Fruit fly (Drosophila melanogaster): ENCODE measurements around the gene Nf-YC.

Nf-YC gene

dm6 chrX:6859756-6860412 lies 39.2 kb upstream of the Nf-YC start:
- no peak for TF ChIP-seq CG8478 (optimal IDR thresholded peaks at IDR 0.05)
- TF ChIP-seq CTCF (optimal IDR thresholded peaks at IDR 0.05), result no peak

dm6 chrX:6859245-6859644 lies 38.5 kb upstream of the Nf-YC start:
- no peak for TF ChIP-seq CG8478 (optimal IDR thresholded peaks at IDR 0.05)
- TF ChIP-seq CTCF (optimal IDR thresholded peaks at IDR 0.05), result no peak

DNA sequence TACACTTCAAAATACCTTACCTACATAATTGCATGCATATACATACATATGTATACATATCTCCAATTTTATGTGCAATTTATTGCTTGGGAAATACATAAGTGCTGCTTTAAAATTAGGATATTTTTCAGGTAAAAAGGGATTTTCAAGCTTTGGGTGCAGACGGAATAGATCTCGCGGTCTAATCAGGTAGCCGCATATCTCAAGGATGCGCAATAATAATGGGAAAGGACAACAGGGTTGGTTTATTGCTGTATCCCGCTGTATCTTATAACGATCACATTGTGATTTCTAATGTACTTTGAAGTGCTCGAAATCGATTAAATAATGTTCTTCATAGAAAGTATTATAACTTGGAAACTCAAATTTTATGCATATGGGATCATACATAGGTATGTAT lies 37.0 kb upstream of the Nf-YC start:
- TF ChIP-seq CG8478 (optimal IDR thresholded peaks at IDR 0.05) (no peak), CTCF (optimal IDR thresholded peaks at IDR 0.05) (no peak)

DNA sequence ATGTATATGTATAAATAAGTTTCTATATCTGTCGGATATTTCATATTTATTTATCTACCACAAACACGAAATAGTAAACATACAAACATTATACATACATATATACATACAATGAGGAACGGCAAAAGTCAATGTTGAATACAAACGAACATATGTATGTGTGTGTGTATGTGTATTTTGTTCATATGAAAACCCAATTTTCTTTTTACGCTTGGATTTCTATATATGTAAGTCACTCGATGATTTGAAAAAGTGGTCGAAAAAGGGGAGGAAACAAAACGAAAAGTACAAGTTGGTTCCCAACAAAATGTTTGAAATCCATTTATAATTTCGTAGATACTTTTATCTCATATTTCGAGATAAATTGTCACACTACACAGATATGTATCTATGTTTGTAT lies 36.5 kb upstream of the Nf-YC start:
- no peak for TF ChIP-seq CTCF (optimal IDR thresholded peaks at IDR 0.05)
- no peak for TF ChIP-seq CG8478 (optimal IDR thresholded peaks at IDR 0.05)

dm6 chrX:6856332-6856995 lies 35.7 kb upstream of the Nf-YC start:
- TF ChIP-seq CG8478 (optimal IDR thresholded peaks at IDR 0.05) (no peak), CTCF (optimal IDR thresholded peaks at IDR 0.05) (no peak)

DNA sequence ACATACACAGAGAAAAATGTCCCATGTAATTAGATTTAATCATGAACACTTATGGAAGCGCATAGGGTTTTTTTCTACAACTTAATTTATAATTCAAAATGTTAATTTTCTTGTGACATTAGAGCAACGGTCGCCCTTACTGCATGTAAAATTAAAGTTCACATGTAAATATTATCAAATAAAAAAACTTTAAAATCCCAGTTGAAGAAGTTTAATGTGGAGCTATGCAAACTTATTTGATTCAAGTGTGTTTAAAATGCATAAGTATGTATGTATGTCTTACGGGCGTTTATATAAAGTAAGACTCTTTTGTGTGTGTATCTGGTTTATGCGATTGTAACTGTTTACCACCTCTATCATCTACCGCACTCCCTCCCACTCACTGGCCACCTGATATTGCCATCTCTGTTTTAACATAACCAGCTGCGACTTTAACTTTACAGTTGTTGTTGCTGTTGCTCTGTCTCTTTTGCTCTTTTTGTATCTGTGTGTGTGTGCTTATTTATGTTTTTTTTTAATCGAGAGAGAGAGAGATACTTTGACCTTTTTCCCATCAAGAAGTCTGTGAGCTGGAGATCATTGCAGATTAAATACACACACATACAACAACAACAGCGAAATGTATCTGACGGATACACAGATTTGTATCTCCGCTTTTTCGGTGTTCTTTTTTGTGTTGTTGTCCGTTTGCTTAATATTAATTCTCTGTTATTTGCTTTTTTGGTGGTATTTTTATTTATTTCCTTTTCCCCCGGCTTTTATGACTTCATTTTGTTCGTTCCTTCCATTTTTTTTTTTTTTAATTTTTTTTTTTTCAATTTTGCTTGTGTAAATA lies 34.9 kb upstream of the Nf-YC start:
- TF ChIP-seq CTCF (optimal IDR thresholded peaks at IDR 0.05) (peak in 1 of 2 experiments; percentile 5), CG8478 (optimal IDR thresholded peaks at IDR 0.05) (no peak)

DNA sequence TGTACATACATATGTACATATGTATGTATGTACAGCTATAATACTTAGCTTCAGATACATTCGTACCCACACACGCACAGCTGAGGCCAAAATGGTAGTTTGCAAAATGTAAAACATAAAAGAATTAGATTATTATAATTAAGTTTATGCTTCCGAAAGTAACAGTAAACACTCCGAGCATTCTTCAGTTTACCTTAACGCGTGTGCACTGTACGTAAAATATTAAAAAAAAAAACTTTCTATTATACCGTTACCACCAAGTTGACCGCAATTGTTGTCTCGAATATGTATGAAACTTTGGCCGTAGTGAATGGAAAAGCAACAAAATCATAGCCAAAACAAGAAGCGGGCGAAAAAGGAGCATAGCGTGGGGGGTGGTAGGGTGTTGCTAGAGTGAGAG lies 33.8 kb upstream of the Nf-YC start:
- TF ChIP-seq CTCF (optimal IDR thresholded peaks at IDR 0.05), result no peak

DNA sequence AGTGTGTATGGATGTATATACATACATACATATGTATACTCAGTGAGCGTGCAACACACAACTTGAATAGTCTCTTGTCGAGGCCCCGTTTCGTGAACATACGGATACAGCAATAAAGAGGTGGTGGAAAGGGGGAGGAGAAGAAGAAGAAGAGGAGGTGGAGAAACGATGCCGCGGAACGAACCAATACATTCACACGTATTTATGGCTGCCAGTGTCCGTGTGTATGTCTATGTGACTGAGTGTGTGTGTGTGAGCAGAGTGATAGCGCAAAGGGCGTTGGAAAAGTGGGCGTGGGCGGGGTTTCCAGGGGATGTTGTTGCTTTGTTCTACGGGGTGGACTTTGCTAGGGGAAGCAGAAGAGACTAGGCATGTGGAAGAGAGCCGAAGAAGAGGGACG lies 32.7 kb upstream of the Nf-YC start:
- no peak for TF ChIP-seq CTCF (optimal IDR thresholded peaks at IDR 0.05)
- TF ChIP-seq CG8478 (optimal IDR thresholded peaks at IDR 0.05), result no peak

DNA sequence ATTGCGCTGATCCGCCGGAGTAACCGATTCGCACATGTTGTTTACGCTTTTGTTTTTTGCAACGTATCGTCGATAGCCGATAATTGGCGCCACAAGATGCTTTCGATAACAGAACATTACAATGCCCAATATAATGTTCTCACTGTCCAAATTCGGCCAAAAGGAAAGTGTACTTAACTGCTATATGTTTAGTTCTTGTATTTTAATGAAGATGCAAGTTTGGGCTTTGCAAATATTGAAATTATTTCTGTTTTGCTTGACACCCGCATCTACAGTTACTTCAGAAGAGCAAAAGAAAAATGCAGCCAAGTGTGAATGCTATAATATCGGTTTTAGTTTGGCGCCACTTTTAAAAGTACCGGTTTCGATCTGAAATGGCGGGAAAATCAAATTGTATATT lies 31.9 kb upstream of the Nf-YC start:
- no peak for TF ChIP-seq CTCF (optimal IDR thresholded peaks at IDR 0.05)
- no peak for TF ChIP-seq CG8478 (optimal IDR thresholded peaks at IDR 0.05)

dm6 chrX:6849178-6849956 lies 28.6 kb upstream of the Nf-YC start, which contains the start of the genes Cht11 and CG4558:
Gene Cht11 (minus strand): TSS chrX:6849517.
Gene CG4558 (plus strand): TSS chrX:6849770.
- TF ChIP-seq CTCF (optimal IDR thresholded peaks at IDR 0.05) (no peak), CG8478 (optimal IDR thresholded peaks at IDR 0.05) (no peak)

DNA sequence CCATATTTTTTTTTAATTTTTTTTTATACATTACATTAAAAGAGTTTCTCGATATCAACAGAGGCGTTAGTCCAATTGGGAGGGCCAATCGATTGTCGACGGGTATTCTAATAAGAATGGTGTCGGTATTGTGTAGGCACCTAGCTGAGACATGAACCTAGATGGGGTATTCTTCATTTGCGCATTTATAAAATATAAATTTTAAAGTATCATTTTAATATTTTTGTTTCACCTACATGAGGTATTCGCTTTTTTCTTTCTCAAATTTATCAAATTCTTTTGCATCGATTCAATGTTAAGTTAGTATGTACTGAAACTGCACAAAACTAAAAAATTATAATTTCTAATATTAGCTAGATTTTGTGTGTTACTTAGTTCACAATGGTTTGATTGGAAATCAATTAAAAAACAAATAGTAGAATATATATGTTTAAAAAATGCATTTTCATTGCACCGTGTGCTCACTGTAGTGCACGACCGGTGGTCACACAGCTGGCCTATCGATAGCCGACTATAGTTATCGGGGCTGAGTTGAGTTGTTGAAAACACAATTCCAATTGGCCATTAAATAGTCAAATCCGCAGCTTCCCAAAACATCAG lies 23.2 kb upstream of the Nf-YC start, which contains the start of the genes CG14435 and Tmf:
CG14435 (minus strand) TSS at position 81 of the 600 bp plus-strand sequence.
Tmf (plus strand) TSS at position 501 of the 600 bp plus-strand sequence.
- TF ChIP-seq CTCF (optimal IDR thresholded peaks at IDR 0.05) (no peak), CG8478 (optimal IDR thresholded peaks at IDR 0.05) (no peak)

dm6 chrX:6832584-6832983 lies 11.9 kb upstream of the Nf-YC start, which contains the start of gene mAChR-C:
Gene mAChR-C (minus strand): TSS chrX:6832684.
- no peak for TF ChIP-seq CTCF (optimal IDR thresholded peaks at IDR 0.05)
- no peak for TF ChIP-seq CG8478 (optimal IDR thresholded peaks at IDR 0.05)

DNA sequence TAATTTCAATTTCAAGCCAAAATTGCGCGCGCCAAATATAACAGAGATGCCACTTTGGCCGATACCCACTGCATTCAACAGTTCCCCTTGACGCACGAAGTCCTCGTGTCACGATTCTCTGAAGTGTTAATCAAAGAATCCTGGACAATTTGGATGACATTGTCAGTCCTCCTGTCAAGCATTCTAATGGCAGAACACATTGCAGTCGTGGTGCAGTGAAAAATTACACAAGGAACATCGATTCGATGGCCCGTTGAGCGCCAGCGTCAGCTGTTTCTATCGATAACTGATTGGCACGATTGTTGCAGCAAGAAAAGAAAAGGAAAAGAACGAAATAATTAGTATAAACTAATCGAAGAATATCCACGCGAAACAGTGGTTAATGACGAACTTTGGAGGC lies 3.5 kb upstream of the Nf-YC start, which contains the start of gene nonC:
nonC (plus strand) TSS at position 294 of the 400 bp plus-strand sequence.
- TF ChIP-seq CG8478 (optimal IDR thresholded peaks at IDR 0.05), result no peak
- no peak for TF ChIP-seq CTCF (optimal IDR thresholded peaks at IDR 0.05)

- TF ChIP-seq CG8478 (optimal IDR thresholded peaks at IDR 0.05) (no peak), CTCF (optimal IDR thresholded peaks at IDR 0.05) (no peak)
These were observed 2.2 kb upstream of the Nf-YC start, which contains the start of gene Atx-1 for dm6 chrX:6822904-6823303. Gene Atx-1 (plus strand): TSS chrX:6823204.
